Fruit fly (Drosophila melanogaster) whole organism, embryonic: Measurements from ENCODE around the gene CG32708.

Source experiments
- Antp ChIP-seq: fragments of 200-800 bp; sonication (Bioruptor generic); optimal IDR thresholded peaks from 3 replicates; lab custom pipeline; 2016; ENCODE audit warnings: missing biosample characterization, missing genetic modification characterization
- BtbVII ChIP-seq: fragments of 200-800 bp; sonication (Bioruptor generic); optimal IDR thresholded peaks from 3 replicates; lab custom pipeline; 2017; ENCODE audit warnings: missing biosample characterization, mild to moderate bottlenecking, missing genetic modification characterization
- CG10209 ChIP-seq: fragments of 200-800 bp; sonication (Bioruptor generic); optimal IDR thresholded peaks from 3 replicates; lab custom pipeline; 2017; ENCODE audit warnings: missing biosample characterization, mild to moderate bottlenecking, missing genetic modification characterization, missing genetic modification reagents
- CG10431 ChIP-seq: fragments of 200-800 bp; sonication (Bioruptor generic); optimal IDR thresholded peaks from 3 replicates; lab custom pipeline; 2018; ENCODE audit warnings: missing biosample characterization, mild to moderate bottlenecking, missing genetic modification characterization
- CG10979 ChIP-seq: fragments of 200-800 bp; sonication (Bioruptor generic); optimal IDR thresholded peaks from 2 replicates; lab custom pipeline; 2018; ENCODE audit warnings: missing biosample characterization, mild to moderate bottlenecking, missing genetic modification characterization, moderate library complexity
- CG13775 ChIP-seq: fragments of 200-800 bp; sonication (Bioruptor generic); optimal IDR thresholded peaks from 3 replicates; lab custom pipeline; 2017; ENCODE audit warnings: missing biosample characterization, mild to moderate bottlenecking, missing genetic modification characterization
- CG14710 ChIP-seq: fragments of 200-800 bp; sonication (Bioruptor generic); optimal IDR thresholded peaks from 3 replicates; lab custom pipeline; 2019; ENCODE audit warnings: missing biosample characterization, mild to moderate bottlenecking, missing genetic modification characterization, moderate library complexity
- CG15011 ChIP-seq: fragments of 200-800 bp; sonication (Bioruptor generic); optimal IDR thresholded peaks from 3 replicates; lab custom pipeline; 2018; ENCODE audit warnings: missing biosample characterization, mild to moderate bottlenecking, missing genetic modification characterization
- CG15269 ChIP-seq: fragments of 200-800 bp; sonication (Bioruptor generic); optimal IDR thresholded peaks from 2 replicates; lab custom pipeline; 2018; ENCODE audit warnings: missing biosample characterization, mild to moderate bottlenecking, missing genetic modification characterization, moderate library complexity
- CG16779 ChIP-seq: fragments of 200-800 bp; sonication (Bioruptor generic); IDR thresholded peaks from 2 replicates; pipeline ENCODE4 v1.3.6; 2022; ENCODE audit warnings: missing biosample characterization, missing genetic modification characterization
- CG2202 ChIP-seq: fragments of 200-800 bp; sonication (Bioruptor generic); optimal IDR thresholded peaks from 2 replicates; lab custom pipeline; 2018; ENCODE audit warnings: missing biosample characterization, mild to moderate bottlenecking, missing genetic modification characterization
- CG3163 ChIP-seq: fragments of 200-800 bp; sonication (Bioruptor generic); optimal IDR thresholded peaks from 3 replicates; lab custom pipeline; 2016; ENCODE audit warnings: missing biosample characterization, missing genetic modification characterization
- CG33213 ChIP-seq: fragments of 200-800 bp; sonication (Bioruptor generic); optimal IDR thresholded peaks from 3 replicates; lab custom pipeline; 2016; ENCODE audit warnings: missing biosample characterization, missing genetic modification characterization
- CG34224 ChIP-seq: fragments of 200-800 bp; sonication (Bioruptor generic); IDR thresholded peaks from 3 replicates; pipeline ENCODE4 v1.3.6; 2022; ENCODE audit warnings: missing biosample characterization, missing genetic modification characterization; ENCODE audit not compliant: partially characterized antibody
- CG6854 ChIP-seq: fragments of 200-800 bp; sonication (Bioruptor generic); optimal IDR thresholded peaks from 3 replicates; lab custom pipeline; 2017; ENCODE audit warnings: missing biosample characterization, mild to moderate bottlenecking, missing genetic modification characterization
- CG8290 ChIP-seq, 3 experiments: fragments of 200-800 bp; sonication (Bioruptor generic); optimal IDR thresholded peaks; 2 replicates each; lab custom pipeline; 2016 to 2019; ENCODE audit warnings: missing biosample characterization in 3 of 3, missing genetic modification characterization in 3 of 3, mild to moderate bottlenecking in 2 of 3, moderate library complexity in 1 of 3
- CG8359 ChIP-seq: fragments of 200-800 bp; sonication (Bioruptor generic); optimal IDR thresholded peaks from 2 replicates; lab custom pipeline; 2017; ENCODE audit warnings: missing biosample characterization, mild to moderate bottlenecking, missing genetic modification characterization, borderline replicate concordance
- CG8765 ChIP-seq: fragments of 200-800 bp; sonication (Bioruptor generic); IDR thresholded peaks from 2 replicates; pipeline ENCODE4 v1.3.6; 2022; ENCODE audit warnings: missing biosample characterization, missing genetic modification characterization
- CG9876 ChIP-seq: fragments of 200-800 bp; sonication (Bioruptor generic); optimal IDR thresholded peaks from 2 replicates; lab custom pipeline; 2016; ENCODE audit warnings: missing biosample characterization, missing genetic modification characterization
- Drgx ChIP-seq: fragments of 200-800 bp; sonication (Bioruptor generic); IDR thresholded peaks from 2 replicates; pipeline ENCODE4 v1.3.6; 2022; ENCODE audit warnings: missing biosample characterization, missing genetic modification characterization
- HLH54F ChIP-seq: fragments of 200-800 bp; sonication (Bioruptor generic); optimal IDR thresholded peaks from 3 replicates; lab custom pipeline; 2016; ENCODE audit warnings: missing biosample characterization, missing genetic modification characterization
- HLHmδ ChIP-seq: fragments of 200-800 bp; sonication (Bioruptor generic); optimal IDR thresholded peaks from 2 replicates; lab custom pipeline; 2018; ENCODE audit warnings: missing biosample characterization, mild to moderate bottlenecking, missing genetic modification characterization, moderate library complexity
- Hsf ChIP-seq: fragments of 200-800 bp; sonication (Bioruptor generic); optimal IDR thresholded peaks from 3 replicates; lab custom pipeline; 2016; ENCODE audit warnings: missing biosample characterization, missing genetic modification characterization
- Mad ChIP-seq: fragments of 200-800 bp; sonication (Bioruptor generic); optimal IDR thresholded peaks from 2 replicates; lab custom pipeline; 2016; ENCODE audit warnings: missing biosample characterization, missing genetic modification characterization
- Max ChIP-seq: fragments of 200-800 bp; sonication (Bioruptor generic); optimal IDR thresholded peaks from 2 replicates; lab custom pipeline; 2016; ENCODE audit warnings: missing biosample characterization, mild to moderate bottlenecking, missing genetic modification characterization
- Mes4 ChIP-seq: fragments of 200-800 bp; sonication (Bioruptor generic); optimal IDR thresholded peaks from 2 replicates; lab custom pipeline; 2016; ENCODE audit warnings: missing biosample characterization, missing genetic modification characterization
- Optix ChIP-seq: fragments of 200-800 bp; sonication (Bioruptor generic); IDR thresholded peaks from 3 replicates; pipeline ENCODE4 v1.3.6; 2022; ENCODE audit warnings: missing biosample characterization, missing genetic modification characterization
- bbx ChIP-seq: fragments of 200-800 bp; sonication (Bioruptor generic); IDR thresholded peaks from 2 replicates; pipeline ENCODE4 v1.3.6; 2022; ENCODE audit warnings: missing biosample characterization, missing genetic modification characterization; ENCODE audit not compliant: partially characterized antibody
- crol ChIP-seq: fragments of 200-800 bp; sonication (Bioruptor generic); IDR thresholded peaks from 2 replicates; pipeline ENCODE4 v1.3.6; 2022; ENCODE audit warnings: missing biosample characterization, missing genetic modification characterization
- danr ChIP-seq: fragments of 200-800 bp; sonication (Bioruptor generic); IDR thresholded peaks from 2 replicates; pipeline ENCODE4 v1.3.6; 2022; ENCODE audit warnings: missing biosample characterization, missing genetic modification characterization
- ewg ChIP-seq: fragments of 200-800 bp; sonication (Bioruptor generic); optimal IDR thresholded peaks from 3 replicates; lab custom pipeline; 2017; ENCODE audit warnings: mild to moderate bottlenecking, missing biosample characterization, missing genetic modification reagents, missing genetic modification characterization
- gcm ChIP-seq: fragments of 200-800 bp; sonication (Bioruptor generic); optimal IDR thresholded peaks from 2 replicates; lab custom pipeline; 2019; ENCODE audit warnings: missing biosample characterization, mild to moderate bottlenecking, missing genetic modification characterization, moderate library complexity
- gem ChIP-seq: fragments of 200-800 bp; sonication (Bioruptor generic); optimal IDR thresholded peaks from 2 replicates; lab custom pipeline; 2019; ENCODE audit warnings: missing biosample characterization, mild to moderate bottlenecking, missing genetic modification characterization, moderate library complexity
- gsb ChIP-seq: fragments of 200-800 bp; sonication (Bioruptor generic); IDR thresholded peaks from 2 replicates; pipeline ENCODE4 v1.3.6; 2022; ENCODE audit warnings: missing biosample characterization, missing genetic modification characterization
- gsb-n ChIP-seq: fragments of 200-800 bp; sonication (Bioruptor generic); optimal IDR thresholded peaks from 3 replicates; lab custom pipeline; 2018; ENCODE audit warnings: missing biosample characterization, mild to moderate bottlenecking, missing genetic modification characterization
- hbn ChIP-seq: fragments of 200-800 bp; sonication (Bioruptor generic); IDR thresholded peaks from 2 replicates; pipeline ENCODE4 v1.3.6; 2022; ENCODE audit warnings: missing biosample characterization, missing genetic modification characterization; ENCODE audit not compliant: partially characterized antibody
- kay ChIP-seq: fragments of 200-800 bp; sonication (Bioruptor generic); optimal IDR thresholded peaks from 2 replicates; lab custom pipeline; 2016; ENCODE audit warnings: missing biosample characterization, missing genetic modification characterization
- mam ChIP-seq: fragments of 200-800 bp; sonication (Bioruptor generic); optimal IDR thresholded peaks from 3 replicates; lab custom pipeline; 2016; ENCODE audit warnings: missing biosample characterization, missing genetic modification characterization
- nom ChIP-seq: fragments of 200-800 bp; sonication (Bioruptor generic); optimal IDR thresholded peaks from 2 replicates; lab custom pipeline; 2017; ENCODE audit warnings: missing biosample characterization, missing genetic modification characterization, mild to moderate bottlenecking, moderate library complexity, missing genetic modification reagents
- pan ChIP-seq, 4 experiments: fragments of >200 bp in 3 of 4; fragments of 200-800 bp in 1 of 4; sonication (Bioruptor generic) in 1 of 4; optimal IDR thresholded peaks in 3 of 4; IDR thresholded peaks in 1 of 4; 2 replicates each; pipeline versions ENCODE4 v1.3.6 to Lab custom; 2017 to 2022; ENCODE audit warnings: missing biosample characterization in 2 of 4, missing genetic modification characterization in 2 of 4, mixed read lengths in 1 of 4
- prd ChIP-seq, 3 experiments: fragments of >200 bp in 2 of 3; fragments of 200-800 bp in 1 of 3; sonication (Bioruptor generic) in 1 of 3; optimal IDR thresholded peaks in 2 of 3; IDR thresholded peaks in 1 of 3; 2 replicates in 2 of 3; 3 replicates in 1 of 3; pipeline versions ENCODE4 v1.3.6 to Lab custom; 2017 to 2022; ENCODE audit warnings: missing biosample characterization in 1 of 3, missing genetic modification characterization in 1 of 3
- slbo ChIP-seq: fragments of 200-800 bp; sonication (Bioruptor generic); IDR thresholded peaks from 2 replicates; pipeline ENCODE4 v1.3.6; 2022; ENCODE audit warnings: missing biosample characterization, missing genetic modification characterization
- sob ChIP-seq: fragments of 200-800 bp; sonication (Bioruptor generic); IDR thresholded peaks from 2 replicates; pipeline ENCODE4 v1.3.6; 2022; ENCODE audit warnings: missing biosample characterization, missing genetic modification characterization
- tll ChIP-seq, 2 experiments: fragments of 200-800 bp in 1 of 2; fragments of >200 bp in 1 of 2; sonication (Bioruptor generic) in 1 of 2; optimal IDR thresholded peaks; 2 replicates each; lab custom pipeline; 2017 to 2019; ENCODE audit warnings: missing biosample characterization in 2 of 2, missing genetic modification characterization in 2 of 2, mild to moderate bottlenecking in 1 of 2, moderate library complexity in 1 of 2
- wdn ChIP-seq: fragments of 200-800 bp; sonication (Bioruptor generic); IDR thresholded peaks from 2 replicates; pipeline ENCODE4 v1.3.6; 2022; ENCODE audit warnings: missing biosample characterization, missing genetic modification characterization

The CG32708 gene

dm6 chrX:9118961-9119633 is 33.4 kb downstream of the CG32708 start (continued):
- no peak for TF ChIP-seq CG9876 (GFP tag; lab: Kevin White, UChicago)
- TF ChIP-seq bbx, result no peak
- TF ChIP-seq Max (GFP tag; lab: Kevin White, UChicago), result peak; percentile 22
- peak; percentile 47 for TF ChIP-seq CG14710 (tag; lab: Kevin White, UChicago)
- no peak for TF ChIP-seq danr (GFP tag; lab: Robert Waterston, UW)
- TF ChIP-seq Mes4 (GFP tag; lab: Kevin White, UChicago), result no peak

dm6 chrX:9119671-9120364 is 34.1 kb downstream of the CG32708 start:
- TF ChIP-seq CG6854 (no peak), CG15269 (tag; lab: Kevin White, UChicago) (peak; percentile 50), Mad (GFP tag; lab: Kevin White, UChicago) (no peak), CG33213 (GFP tag; lab: Kevin White, UChicago) (no peak), CG15011 (GFP tag; lab: Kevin White, UChicago) (no peak), Drgx (no peak), nom (GFP tag; lab: Kevin White, UChicago) (no peak), tll (GFP tag; optimal IDR thresholded peaks at IDR 0.05; lab: Kevin White, UChicago) (no peak), CG13775 (GFP tag; lab: Kevin White, UChicago) (no peak), Optix (no peak), gsb (GFP tag; lab: Robert Waterston, UW) (no peak), wdn (GFP tag; lab: Robert Waterston, UW) (no peak), CG16779 (no peak), gcm (GFP tag; lab: Kevin White, UChicago) (no peak), CG8359 (GFP tag; lab: Kevin White, UChicago) (no peak), sob (no peak), prd (optimal IDR thresholded peaks at IDR 0.05; lab: Kevin White, UChicago) (no peak), prd (GFP tag; IDR thresholded peaks at IDR 0.05; lab: Robert Waterston, UW) (peak; percentile 41; the same call in 1 of the 3 replicates), BtbVII (GFP tag; lab: Kevin White, UChicago) (peak; percentile 36), CG10431 (GFP tag; lab: Kevin White, UChicago) (no peak), mam (no peak), CG3163 (no peak), HLH54F (GFP tag; lab: Kevin White, UChicago) (no peak), kay (GFP tag; lab: Kevin White, UChicago) (no peak), gem (tag; lab: Kevin White, UChicago) (peak; percentile 57), Hsf (peak; percentile 7), Mes4 (GFP tag; lab: Kevin White, UChicago) (no peak), slbo (GFP tag; lab: Robert Waterston, UW) (no peak), CG8290 (GFP tag; optimal IDR thresholded peaks at IDR 0.05; lab: Kevin White, UChicago) (no peak), CG8290 (tag; optimal IDR thresholded peaks at IDR 0.05; lab: Kevin White, UChicago) (no peak), HLHmδ (no peak), CG34224 (GFP tag; lab: Robert Waterston, UW) (no peak), CG8765 (GFP tag; lab: Robert Waterston, UW) (no peak), pan (optimal IDR thresholded peaks at IDR 0.05; lab: Kevin White, UChicago) (no peak), pan (GFP tag; optimal IDR thresholded peaks at IDR 0.05 in 1 of 2, IDR thresholded peaks at IDR 0.05 in 1 of 2) (no peak), ewg (no peak), crol (GFP tag; lab: Robert Waterston, UW) (peak; percentile 73), gsb-n (tag; lab: Kevin White, UChicago) (no peak), CG10209 (GFP tag; lab: Kevin White, UChicago) (peak; percentile 34), CG2202 (tag; lab: Kevin White, UChicago) (no peak), CG10979 (tag; lab: Kevin White, UChicago) (peak; percentile 44), Antp (GFP tag; lab: Kevin White, UChicago) (no peak), hbn (GFP tag; lab: Robert Waterston, UW) (no peak)
